Worm (Caenorhabditis elegans): Measurements from ENCODE around the gene fahd-1.

The fahd-1 gene

DNA sequence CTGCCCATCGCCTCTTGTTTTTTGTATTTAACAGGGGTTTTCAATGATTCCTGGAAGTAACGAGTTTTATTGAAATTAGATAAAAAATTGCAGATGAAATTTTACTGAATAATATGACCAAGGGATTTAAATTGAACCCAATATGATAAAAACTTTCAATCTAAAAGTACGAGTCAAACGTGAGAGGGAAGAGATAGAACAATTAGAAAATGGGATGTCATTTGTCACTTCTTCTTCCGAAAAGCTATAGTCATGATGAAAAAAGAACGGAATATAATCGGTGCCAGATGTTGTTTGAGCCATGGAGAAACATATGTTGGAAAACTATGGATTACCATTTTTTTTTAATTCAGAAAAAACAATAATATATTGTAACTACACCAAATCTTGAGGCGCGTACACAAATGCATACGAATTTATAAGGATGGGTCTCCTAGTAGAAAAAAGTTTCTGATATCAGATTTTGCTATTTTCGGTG, 13.2 kb upstream of the fahd-1 start, which contains the start of gene sup-18:
sup-18 (minus strand) TSS at position 51 of the 478 bp plus-strand sequence.
- no peak for TF ChIP-seq unc-62 (GFP tag; optimal IDR thresholded peaks at IDR 0.05)

DNA sequence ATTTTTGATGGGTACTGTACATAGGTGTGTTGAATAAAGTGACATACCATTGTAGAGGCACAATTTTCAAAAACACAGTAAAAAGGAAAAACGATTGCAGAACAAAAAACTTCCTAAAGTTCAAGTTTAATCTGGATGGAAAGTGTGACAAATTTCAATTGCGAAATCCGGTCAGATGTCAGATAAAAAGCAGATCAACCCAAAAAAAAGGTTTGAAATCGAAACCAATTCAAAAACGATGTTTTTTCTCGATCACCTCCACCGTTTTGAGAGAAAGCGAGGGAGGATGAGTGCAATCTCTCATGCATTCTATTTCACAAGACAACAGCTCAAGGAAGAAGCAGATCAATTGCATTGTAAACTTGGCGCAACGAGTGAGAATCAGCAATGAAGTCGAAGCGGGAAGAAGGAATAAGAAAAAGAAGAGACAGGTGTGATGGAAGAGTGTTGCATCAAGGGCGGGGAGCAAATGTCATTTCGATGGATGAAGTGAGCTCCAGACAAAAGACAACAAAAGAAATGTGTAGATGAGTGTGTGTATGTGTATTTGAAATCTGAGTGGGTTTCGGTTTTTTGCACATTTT, 11.8 kb upstream of the fahd-1 start:
- TF ChIP-seq unc-62 (GFP tag; optimal IDR thresholded peaks at IDR 0.05), result no peak

DNA sequence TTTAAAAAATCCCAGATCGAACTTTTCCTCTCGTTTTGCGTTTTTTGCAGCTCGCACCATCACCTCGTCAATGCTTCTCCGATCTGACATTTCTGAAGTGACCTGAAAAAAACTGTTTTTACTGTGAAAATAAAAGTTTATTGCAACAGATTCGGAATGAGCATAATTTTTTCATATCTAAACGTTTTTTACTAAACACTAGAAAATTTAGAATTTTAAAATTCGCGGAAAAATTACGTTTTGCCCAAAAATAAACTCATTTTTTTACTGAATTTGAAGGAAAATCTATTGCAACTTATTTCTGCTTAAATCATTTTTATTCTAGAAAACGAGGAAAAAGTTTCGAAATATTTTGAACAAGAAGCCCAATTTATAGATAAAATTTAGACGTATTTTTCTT, 9.2 kb upstream of the fahd-1 start, which contains the start of gene ZK688.9:
ZK688.9 (minus strand) TSS at position 101 of the 400 bp plus-strand sequence.
- TF ChIP-seq unc-62 (GFP tag; optimal IDR thresholded peaks at IDR 0.05), result no peak

DNA sequence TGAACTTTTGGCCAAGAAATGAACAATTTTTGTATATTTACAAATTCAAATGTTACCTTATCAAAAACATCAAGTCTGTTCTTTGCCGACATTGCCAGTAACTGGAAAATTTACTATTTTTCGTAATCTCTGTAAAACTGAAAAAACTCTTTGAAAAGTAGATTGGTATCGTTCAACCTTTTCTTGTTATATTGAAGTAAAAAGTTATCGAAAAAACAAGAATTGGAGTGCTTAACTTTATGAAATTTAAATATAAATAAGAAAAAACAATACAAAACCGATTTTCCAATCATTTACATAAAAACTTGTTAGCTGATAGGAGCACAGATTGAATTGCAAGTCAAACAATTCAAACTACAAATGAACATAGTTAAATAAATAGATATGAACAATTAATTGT, 7.2 kb upstream of the fahd-1 start, which contains the start of gene ZK688.11:
ZK688.11 (minus strand) TSS at position 101 of the 400 bp plus-strand sequence.
- no peak for TF ChIP-seq unc-62 (GFP tag; optimal IDR thresholded peaks at IDR 0.05)

DNA sequence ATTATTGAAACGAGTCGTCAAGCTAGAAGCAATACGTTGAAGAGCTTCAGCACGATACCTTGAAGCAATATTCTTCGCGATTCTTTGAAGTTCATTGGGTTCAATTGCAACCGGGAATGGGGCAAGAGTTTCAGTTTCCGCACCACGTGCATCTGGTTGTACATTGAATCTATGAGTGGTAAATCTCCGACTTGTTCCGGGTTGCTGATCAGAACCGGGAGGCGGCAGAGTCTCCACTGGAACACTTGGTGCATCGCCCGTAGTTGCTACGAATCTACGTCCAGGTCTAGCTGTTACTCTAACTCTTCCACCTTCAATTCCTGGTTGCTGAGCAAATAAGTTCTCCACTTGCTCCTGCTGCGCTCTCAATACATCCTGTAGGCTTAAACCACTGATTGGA, 3.0 kb upstream of the fahd-1 start:
- no peak for TF ChIP-seq unc-62 (GFP tag; optimal IDR thresholded peaks at IDR 0.05)

DNA sequence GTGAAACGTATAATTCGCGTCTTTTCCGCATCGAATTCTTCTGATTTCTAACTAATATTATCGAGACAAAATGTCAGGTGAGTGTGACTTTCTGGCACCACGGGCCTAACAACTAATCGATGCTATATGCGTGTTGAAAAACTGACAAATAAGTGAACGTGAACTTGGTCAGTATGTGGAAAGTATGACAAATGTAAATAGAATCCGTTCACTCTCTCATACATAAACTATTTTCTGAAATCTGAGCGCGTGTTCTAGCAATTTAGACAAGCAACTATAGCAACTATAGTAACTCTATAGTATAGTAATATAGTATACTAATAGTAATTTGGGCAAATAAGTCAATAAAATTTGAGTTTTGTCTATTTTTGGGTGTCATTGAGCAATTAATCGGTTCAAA, 277 bp downstream of the fahd-1 start:
- TF ChIP-seq unc-62 (GFP tag; optimal IDR thresholded peaks at IDR 0.05), result no peak

DNA sequence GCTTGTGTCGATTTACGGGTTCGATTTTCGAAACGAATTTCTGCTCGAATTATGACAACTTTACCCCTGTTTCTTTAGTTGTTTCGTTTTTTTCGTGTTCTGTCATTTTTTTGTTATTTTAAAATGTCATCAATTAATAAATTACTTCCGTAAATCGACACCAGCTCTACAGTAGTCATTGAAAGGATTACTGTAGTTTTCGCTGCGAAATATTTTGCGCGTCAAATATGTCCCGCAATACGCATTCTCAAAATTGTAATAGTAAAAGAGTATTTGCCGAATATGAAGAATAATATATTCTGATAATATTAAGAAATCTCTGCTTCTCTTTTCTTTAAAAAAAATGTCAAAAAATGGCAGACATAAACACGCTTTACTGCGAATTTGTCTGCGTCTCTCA, 1.2 kb downstream of the fahd-1 start:
- TF ChIP-seq unc-62 (GFP tag; optimal IDR thresholded peaks at IDR 0.05), result no peak

DNA sequence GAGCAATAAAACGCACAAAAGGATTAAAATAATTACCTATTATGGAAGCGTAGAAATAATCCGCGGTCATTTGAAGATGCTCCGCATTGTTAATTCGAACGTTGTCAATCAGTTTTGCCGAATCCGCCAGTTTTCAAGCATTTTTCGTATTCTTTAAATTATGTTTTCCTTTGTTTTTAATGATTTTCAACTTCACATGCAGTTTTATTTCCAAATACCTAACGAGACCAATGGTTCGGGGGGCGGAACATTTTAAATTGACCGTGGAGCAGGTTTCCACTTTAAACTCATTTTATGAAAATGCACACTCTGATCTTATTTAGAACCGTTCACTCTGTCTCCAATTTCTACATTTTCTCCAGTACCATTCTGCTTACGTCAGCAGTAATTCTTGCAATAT, 2.7 kb downstream of the fahd-1 start, which contains the start of gene ZK688.4:
ZK688.4 (plus strand) TSS at position 301 of the 400 bp plus-strand sequence.
- TF ChIP-seq unc-62 (GFP tag; optimal IDR thresholded peaks at IDR 0.05), result no peak

DNA sequence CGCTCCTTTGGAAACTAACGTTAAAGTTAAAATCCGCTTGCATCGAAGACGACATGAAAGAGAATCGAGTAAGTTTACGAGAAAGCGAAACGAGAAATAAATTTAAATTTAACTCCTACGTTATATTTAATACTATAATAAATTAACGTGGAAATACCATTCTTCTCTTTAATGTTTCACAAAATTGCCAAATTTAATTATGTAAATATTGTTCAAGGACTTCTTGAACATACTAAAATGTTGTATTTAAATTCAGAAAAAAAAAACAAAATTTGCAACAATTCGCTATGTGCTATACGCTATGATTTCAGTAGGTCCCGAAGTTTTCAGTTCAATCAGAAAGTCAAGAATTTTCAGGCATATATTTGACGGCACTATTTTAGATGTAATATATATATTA, 4.9 kb downstream of the fahd-1 start, which contains the start of gene ZK688.10:
ZK688.10 (minus strand) TSS at position 101 of the 400 bp plus-strand sequence.
- no peak for TF ChIP-seq unc-62 (GFP tag; optimal IDR thresholded peaks at IDR 0.05)

DNA sequence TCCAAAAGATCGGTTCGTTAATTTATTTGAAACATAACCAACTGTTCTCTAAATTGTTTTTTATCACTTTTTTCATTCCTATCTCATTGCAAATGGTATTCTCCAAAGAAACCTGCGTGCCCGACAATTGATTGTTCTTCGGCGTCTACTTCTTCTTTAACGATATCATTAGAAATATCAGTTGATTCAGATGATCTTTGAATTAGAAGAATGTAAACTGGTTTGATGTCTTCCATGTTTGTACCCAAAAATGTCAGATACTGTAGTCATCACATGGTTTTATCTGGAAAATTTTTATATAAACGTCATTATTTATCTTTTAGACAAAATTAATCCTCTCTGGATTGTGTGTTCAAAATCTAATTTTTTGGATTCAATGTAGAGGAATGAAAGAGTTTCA, 5.7 kb downstream of the fahd-1 start:
- no peak for TF ChIP-seq unc-62 (GFP tag; optimal IDR thresholded peaks at IDR 0.05)

DNA sequence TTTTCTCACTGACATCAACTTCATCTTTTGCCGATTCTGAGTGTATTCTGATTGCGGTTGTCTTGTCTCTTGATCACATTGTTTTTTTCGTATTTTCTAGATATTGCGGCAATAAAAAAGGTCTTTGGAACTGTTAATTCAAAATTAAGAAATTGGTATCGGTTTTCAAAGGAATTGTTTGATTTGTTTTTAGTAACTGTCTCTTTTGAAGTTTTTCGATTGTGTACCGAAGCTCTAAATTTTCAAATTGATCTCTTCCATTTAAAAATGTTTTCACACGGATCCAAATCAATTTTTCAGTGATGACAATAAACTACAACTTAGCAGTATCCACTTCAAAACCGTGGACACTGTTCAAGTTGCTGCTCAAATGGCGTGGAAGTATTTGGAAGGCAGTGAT, 8.7 kb downstream of the fahd-1 start, which contains the start of gene best-24:
best-24 (plus strand) TSS at position 301 of the 400 bp plus-strand sequence.
- no peak for TF ChIP-seq unc-62 (GFP tag; optimal IDR thresholded peaks at IDR 0.05)

DNA sequence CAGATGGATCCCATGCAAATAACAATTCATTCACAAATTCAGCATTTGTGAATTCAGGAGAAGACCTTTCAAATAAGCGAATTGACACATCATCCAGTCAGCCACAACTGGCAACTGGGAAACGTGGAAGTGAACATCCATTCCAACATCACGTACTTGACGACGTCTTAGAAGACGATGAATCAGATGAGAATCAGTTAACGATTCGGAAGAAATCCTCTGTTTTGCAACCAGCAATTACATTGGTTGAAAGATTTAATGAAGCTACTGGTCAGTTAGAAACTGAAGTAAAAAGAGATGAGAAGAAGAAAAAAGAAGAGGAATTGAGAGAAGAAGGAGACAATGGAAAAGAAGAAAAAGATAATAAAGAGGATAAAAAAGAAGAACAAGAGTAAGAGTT, 11.4 kb downstream of the fahd-1 start:
- no peak for TF ChIP-seq unc-62 (GFP tag; optimal IDR thresholded peaks at IDR 0.05)

DNA sequence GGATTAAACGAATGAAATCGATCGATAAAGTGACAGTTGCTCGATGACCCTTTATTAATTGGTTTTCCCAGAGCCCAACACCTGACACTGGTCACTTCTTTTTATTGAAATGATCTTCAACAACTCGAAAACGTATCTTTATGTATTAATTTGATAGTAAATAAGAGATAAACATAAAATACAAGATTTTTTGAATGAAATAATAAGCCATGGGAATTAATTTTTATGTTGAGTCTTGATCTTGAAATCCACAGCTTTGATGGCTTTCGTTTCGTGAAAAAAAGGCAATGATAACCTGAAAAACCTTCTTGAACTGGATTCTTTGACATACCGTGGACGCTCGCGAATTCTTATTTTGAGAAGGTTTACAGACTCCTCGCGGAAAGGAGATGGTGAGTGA, 15.5 kb downstream of the fahd-1 start, which contains the start of gene pcp-5:
pcp-5 (minus strand) TSS at position 101 of the 400 bp plus-strand sequence.
- no peak for TF ChIP-seq unc-62 (GFP tag; optimal IDR thresholded peaks at IDR 0.05)

DNA sequence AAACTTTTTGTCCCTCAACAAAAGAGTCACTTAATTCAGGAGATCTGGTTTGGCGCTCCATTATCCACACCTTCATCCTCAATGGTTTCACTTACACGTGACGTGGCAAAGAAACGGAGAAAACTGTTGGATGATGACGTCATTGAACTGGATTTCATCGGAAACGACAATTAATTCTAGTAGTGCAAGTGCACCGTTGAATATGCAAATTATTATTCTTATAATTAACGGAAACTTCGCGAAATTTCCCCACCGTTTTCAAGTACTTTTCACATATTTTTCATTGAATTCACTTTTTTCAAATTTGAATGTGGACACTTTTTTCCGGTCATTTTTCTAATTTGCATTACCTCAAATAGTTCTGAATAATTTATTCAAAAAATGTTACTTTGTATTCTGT, 17.2 kb downstream of the fahd-1 start, which contains the start of gene ZK688.1:
ZK688.1 (plus strand) TSS at position 301 of the 400 bp plus-strand sequence.
- no peak for TF ChIP-seq unc-62 (GFP tag; optimal IDR thresholded peaks at IDR 0.05)

DNA sequence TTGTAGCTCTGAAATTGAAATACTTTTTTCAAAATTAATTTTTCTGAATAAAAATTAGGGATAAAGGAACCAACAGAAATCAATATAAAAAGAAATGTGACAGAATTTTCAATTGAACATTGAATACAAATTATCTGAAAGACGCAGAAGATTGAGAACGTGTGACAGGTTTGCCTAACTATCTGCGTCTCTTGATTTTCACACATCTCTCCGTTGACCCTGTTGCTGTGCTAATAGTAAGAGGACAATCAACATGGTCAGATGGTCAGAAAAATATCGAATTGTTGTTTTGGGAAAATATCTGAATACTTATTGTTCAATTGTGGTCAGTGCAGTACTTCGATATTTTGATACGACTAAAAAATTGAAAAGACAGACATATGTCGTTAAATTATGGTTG, 19.6 kb downstream of the fahd-1 start, which contains the start of gene ZK688.7:
ZK688.7 (minus strand) TSS at position 14 of the 400 bp plus-strand sequence.
- no peak for TF ChIP-seq unc-62 (GFP tag; optimal IDR thresholded peaks at IDR 0.05)

DNA sequence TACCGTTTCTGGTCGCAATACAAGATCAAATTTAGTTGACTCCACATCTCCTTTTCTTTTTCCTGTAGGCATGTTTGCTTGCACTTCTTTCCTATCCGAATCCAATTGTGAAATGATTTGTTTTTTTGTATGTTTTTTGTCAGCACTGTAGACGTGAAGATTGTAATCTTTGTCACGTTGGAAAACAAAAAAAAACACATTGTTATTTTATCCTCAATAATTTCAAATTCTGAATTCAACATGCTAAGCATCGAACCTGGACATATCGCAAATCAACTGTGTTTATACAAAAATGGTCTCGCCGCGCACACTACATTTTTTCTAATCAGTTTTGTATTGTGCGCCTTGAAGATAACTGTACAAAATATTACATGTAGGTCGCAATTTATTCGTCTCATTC, 21.4 kb downstream of the fahd-1 start, which contains the start of gene ZK688.12:
ZK688.12 (minus strand) TSS at position 101 of the 400 bp plus-strand sequence.
- no peak for TF ChIP-seq unc-62 (GFP tag; optimal IDR thresholded peaks at IDR 0.05)

DNA sequence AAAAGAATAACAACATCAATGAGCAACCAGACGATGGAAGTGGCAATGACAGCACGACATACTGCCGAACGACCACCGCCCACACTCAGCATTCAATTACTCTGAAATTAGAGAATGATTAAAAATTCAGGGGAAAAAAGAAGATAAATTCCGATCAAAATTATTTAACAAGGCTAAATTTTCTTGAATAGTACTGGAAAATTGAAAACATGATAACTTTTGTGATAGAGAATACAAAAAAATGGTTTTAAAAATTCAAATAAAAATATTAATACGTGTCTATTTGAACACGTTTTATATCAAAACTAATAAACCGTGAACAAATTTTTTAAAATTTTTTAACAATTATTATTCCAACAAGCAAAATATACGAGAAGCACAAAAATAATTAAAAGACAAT, 25.6 kb downstream of the fahd-1 start, which contains the start of gene gly-3:
gly-3 (minus strand) TSS at position 101 of the 400 bp plus-strand sequence.
- TF ChIP-seq unc-62 (GFP tag; optimal IDR thresholded peaks at IDR 0.05), result no peak
